Worm (Caenorhabditis elegans) whole organism, L4/young adult: ENCODE measurements around the gene C17H11.1.

Source experiments
- W03F9.2 ChIP-seq: fragments of 150-350 bp; optimal IDR thresholded peaks from 2 replicates; lab custom pipeline; 2014; ENCODE audit warnings: missing biosample characterization, missing genetic modification characterization
- him-1 ChIP-seq: sonication (generic microtip); optimal IDR thresholded peaks from 2 replicates; lab custom pipeline; 2016; ENCODE audit warnings: missing genotype, missing genetic modification reagents, missing genetic modification characterization, missing compliant biosample characterization

ce11 chrX:8148993-8149392 is 24.7 kb upstream of the C17H11.1 start:
- TF ChIP-seq him-1 (tag; lab: Kevin White, UChicago) = no peak
- no peak for TF ChIP-seq W03F9.2
